Fruit fly (Drosophila melanogaster): ENCODE data around the gene Pgant7.
A peak's percentile ranks its signal among the peaks of the same experiment; 100 is the strongest.

The Pgant7 gene

dm6 chrX:18499679-18500187, at the start of gene Pgant7, which contains the start of gene Xrcc2:
Gene Pgant7 (minus strand): TSS chrX:18499986.
Gene Xrcc2 (plus strand): TSS chrX:18500127.
- TF ChIP-seq EcR (GFP tag; optimal IDR thresholded peaks at IDR 0.05): no peak
- peak; percentile 33 for TF ChIP-seq pan (optimal IDR thresholded peaks at IDR 0.05)
- TF ChIP-seq Dll (optimal IDR thresholded peaks at IDR 0.05): no peak
- TF ChIP-seq psq (optimal IDR thresholded peaks at IDR 0.05): no peak
- TF ChIP-seq usp (GFP tag; optimal IDR thresholded peaks at IDR 0.05): no peak

- TF ChIP-seq usp (GFP tag; optimal IDR thresholded peaks at IDR 0.05) (no peak), EcR (GFP tag; optimal IDR thresholded peaks at IDR 0.05) (no peak), CG8478 (optimal IDR thresholded peaks at IDR 0.05) (no peak)
Measured at dm6 chrX:18547707-18548106, 47.9 kb upstream of the Pgant7 start.

dm6 chrX:18546785-18547184, 47.0 kb upstream of the Pgant7 start:
- TF ChIP-seq psq (optimal IDR thresholded peaks at IDR 0.05) (no peak), EcR (GFP tag; optimal IDR thresholded peaks at IDR 0.05) (no peak), usp (GFP tag; optimal IDR thresholded peaks at IDR 0.05) (no peak), Dll (optimal IDR thresholded peaks at IDR 0.05) (no peak), CG8478 (optimal IDR thresholded peaks at IDR 0.05) (no peak), pan (optimal IDR thresholded peaks at IDR 0.05) (no peak)

- TF ChIP-seq EcR (GFP tag; optimal IDR thresholded peaks at IDR 0.05): no peak
- no peak for TF ChIP-seq CG8478 (optimal IDR thresholded peaks at IDR 0.05)
- no peak for TF ChIP-seq usp (GFP tag; optimal IDR thresholded peaks at IDR 0.05)
- TF ChIP-seq pan (optimal IDR thresholded peaks at IDR 0.05): no peak
- TF ChIP-seq psq (optimal IDR thresholded peaks at IDR 0.05): no peak
- no peak for TF ChIP-seq Dll (optimal IDR thresholded peaks at IDR 0.05)
Measured at dm6 chrX:18545157-18545556, 45.4 kb upstream of the Pgant7 start.

dm6 chrX:18544732-18545131, 44.9 kb upstream of the Pgant7 start:
- TF ChIP-seq Dll (optimal IDR thresholded peaks at IDR 0.05) (no peak), CG8478 (optimal IDR thresholded peaks at IDR 0.05) (no peak), usp (GFP tag; optimal IDR thresholded peaks at IDR 0.05) (no peak), psq (optimal IDR thresholded peaks at IDR 0.05) (no peak), pan (optimal IDR thresholded peaks at IDR 0.05) (no peak), EcR (GFP tag; optimal IDR thresholded peaks at IDR 0.05) (no peak)

dm6 chrX:18543328-18543727, 43.5 kb upstream of the Pgant7 start:
- TF ChIP-seq EcR (GFP tag; optimal IDR thresholded peaks at IDR 0.05) (no peak), psq (optimal IDR thresholded peaks at IDR 0.05) (no peak), pan (optimal IDR thresholded peaks at IDR 0.05) (no peak), Dll (optimal IDR thresholded peaks at IDR 0.05) (no peak), usp (GFP tag; optimal IDR thresholded peaks at IDR 0.05) (no peak), CG8478 (optimal IDR thresholded peaks at IDR 0.05) (no peak)

dm6 chrX:18541915-18542314, 42.1 kb upstream of the Pgant7 start:
- no peak for TF ChIP-seq CG8478 (optimal IDR thresholded peaks at IDR 0.05)
- no peak for TF ChIP-seq usp (GFP tag; optimal IDR thresholded peaks at IDR 0.05)
- TF ChIP-seq psq (optimal IDR thresholded peaks at IDR 0.05): no peak
- TF ChIP-seq EcR (GFP tag; optimal IDR thresholded peaks at IDR 0.05): no peak
- no peak for TF ChIP-seq pan (optimal IDR thresholded peaks at IDR 0.05)
- TF ChIP-seq Dll (optimal IDR thresholded peaks at IDR 0.05): no peak

- no peak for TF ChIP-seq usp (GFP tag; optimal IDR thresholded peaks at IDR 0.05)
- TF ChIP-seq Dll (optimal IDR thresholded peaks at IDR 0.05): no peak
- TF ChIP-seq psq (optimal IDR thresholded peaks at IDR 0.05): no peak
- no peak for TF ChIP-seq pan (optimal IDR thresholded peaks at IDR 0.05)
- TF ChIP-seq EcR (GFP tag; optimal IDR thresholded peaks at IDR 0.05): no peak
- TF ChIP-seq CG8478 (optimal IDR thresholded peaks at IDR 0.05): no peak
Measured at dm6 chrX:18540268-18540667, 40.5 kb upstream of the Pgant7 start.

- TF ChIP-seq Dll (optimal IDR thresholded peaks at IDR 0.05): no peak
- no peak for TF ChIP-seq usp (GFP tag; optimal IDR thresholded peaks at IDR 0.05)
- no peak for TF ChIP-seq EcR (GFP tag; optimal IDR thresholded peaks at IDR 0.05)
- no peak for TF ChIP-seq pan (optimal IDR thresholded peaks at IDR 0.05)
- TF ChIP-seq CG8478 (optimal IDR thresholded peaks at IDR 0.05): no peak
- TF ChIP-seq psq (optimal IDR thresholded peaks at IDR 0.05): no peak
Measured at dm6 chrX:18538204-18538864, 38.5 kb upstream of the Pgant7 start.

dm6 chrX:18537066-18537759, 37.4 kb upstream of the Pgant7 start:
- TF ChIP-seq CG8478 (optimal IDR thresholded peaks at IDR 0.05) (no peak), EcR (GFP tag; optimal IDR thresholded peaks at IDR 0.05) (no peak), usp (GFP tag; optimal IDR thresholded peaks at IDR 0.05) (no peak), Dll (optimal IDR thresholded peaks at IDR 0.05) (no peak), pan (optimal IDR thresholded peaks at IDR 0.05) (no peak), psq (optimal IDR thresholded peaks at IDR 0.05) (no peak)

- TF ChIP-seq pan (optimal IDR thresholded peaks at IDR 0.05): no peak
- no peak for TF ChIP-seq usp (GFP tag; optimal IDR thresholded peaks at IDR 0.05)
- TF ChIP-seq Dll (optimal IDR thresholded peaks at IDR 0.05): peak; percentile 80
- TF ChIP-seq EcR (GFP tag; optimal IDR thresholded peaks at IDR 0.05): no peak
- no peak for TF ChIP-seq CG8478 (optimal IDR thresholded peaks at IDR 0.05)
- TF ChIP-seq psq (optimal IDR thresholded peaks at IDR 0.05): no peak
Measured at dm6 chrX:18534393-18534792, 34.6 kb upstream of the Pgant7 start.

- TF ChIP-seq Dll (optimal IDR thresholded peaks at IDR 0.05): no peak
- TF ChIP-seq usp (GFP tag; optimal IDR thresholded peaks at IDR 0.05): no peak
- TF ChIP-seq EcR (GFP tag; optimal IDR thresholded peaks at IDR 0.05): no peak
- TF ChIP-seq pan (optimal IDR thresholded peaks at IDR 0.05): no peak
- TF ChIP-seq psq (optimal IDR thresholded peaks at IDR 0.05): no peak
- no peak for TF ChIP-seq CG8478 (optimal IDR thresholded peaks at IDR 0.05)
Measured at dm6 chrX:18533308-18533707, 33.5 kb upstream of the Pgant7 start.
